Fruit fly (Drosophila melanogaster): ENCODE data around the gene Sap47.
A peak's percentile ranks its signal among the peaks of the same experiment; 100 is the strongest.

Sap47 gene

DNA sequence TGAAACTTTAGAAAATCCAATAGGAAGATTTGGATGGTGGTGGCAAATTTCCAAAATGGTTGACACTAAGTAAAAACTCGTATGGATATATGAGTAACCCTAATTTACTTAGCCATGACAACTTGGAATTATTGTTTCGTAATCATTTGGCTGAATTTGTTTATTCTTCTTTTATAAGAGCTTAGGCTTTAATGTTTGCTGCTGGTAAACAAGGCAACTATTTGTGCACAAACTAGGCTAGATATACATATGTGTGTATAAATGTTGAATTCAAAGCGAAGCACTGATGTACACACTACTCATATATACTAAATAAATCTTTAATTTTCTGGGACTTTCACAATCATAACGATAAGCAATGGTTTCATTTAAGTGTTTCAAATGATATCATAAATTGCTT, 71.0 kb downstream of the Sap47 start (continued):
- TF ChIP-seq CG1529 (GFP tag; optimal IDR thresholded peaks at IDR 0.05), result peak; percentile 37
- peak; percentile 44 for TF ChIP-seq schlank (tag; optimal IDR thresholded peaks at IDR 0.05)
- TF ChIP-seq crc (GFP tag; optimal IDR thresholded peaks at IDR 0.05), result peak; percentile 19
- no peak for TF ChIP-seq CG8290 (GFP tag; optimal IDR thresholded peaks at IDR 0.05)
- TF ChIP-seq CG8290 (tag; optimal IDR thresholded peaks at IDR 0.05), result peak in 1 of 2 experiments; percentile 62
- TF ChIP-seq pita (GFP tag; optimal IDR thresholded peaks at IDR 0.05), result no peak
- TF ChIP-seq CG9727 (GFP tag; optimal IDR thresholded peaks at IDR 0.05), result peak; percentile 37
- TF ChIP-seq sc (optimal IDR thresholded peaks at IDR 0.05), result no peak
- TF ChIP-seq sc (GFP tag; optimal IDR thresholded peaks at IDR 0.05), result peak; percentile 42
- TF ChIP-seq CG33557 (GFP tag; optimal IDR thresholded peaks at IDR 0.05), result peak; percentile 62
- peak; percentile 75 for TF ChIP-seq CG2875 (GFP tag; optimal IDR thresholded peaks at IDR 0.05)
- TF ChIP-seq CG11723 (GFP tag; optimal IDR thresholded peaks at IDR 0.05), result peak; percentile 52
- TF ChIP-seq Xrp1 (GFP tag; IDR thresholded peaks at IDR 0.05), result 0 out of 2 replicates have a peak, but pooled peaks have one; percentile 20
- TF ChIP-seq gsb-n (tag; optimal IDR thresholded peaks at IDR 0.05), result peak; percentile 48
- peak; percentile 26 for TF ChIP-seq nau (GFP tag; optimal IDR thresholded peaks at IDR 0.05)
- no peak for TF ChIP-seq Chrac-16 (GFP tag; optimal IDR thresholded peaks at IDR 0.05)
- TF ChIP-seq CG6765 (GFP tag; optimal IDR thresholded peaks at IDR 0.05), result peak; percentile 36
- TF ChIP-seq CG12769 (tag; optimal IDR thresholded peaks at IDR 0.05), result peak; percentile 28
- TF ChIP-seq lilli (GFP tag; optimal IDR thresholded peaks at IDR 0.05), result peak; percentile 3
- peak; percentile 14 for TF ChIP-seq bcd (GFP tag; optimal IDR thresholded peaks at IDR 0.05)
- TF ChIP-seq CG1024 (GFP tag; IDR thresholded peaks at IDR 0.05), result no peak
- no peak for TF ChIP-seq aop (GFP tag; IDR thresholded peaks at IDR 0.05)
- peak; percentile 78 for TF ChIP-seq CG17568 (GFP tag; optimal IDR thresholded peaks at IDR 0.05)
- peak; percentile 37 for TF ChIP-seq dmrt11E (tag; optimal IDR thresholded peaks at IDR 0.05)
- TF ChIP-seq CG13424 (tag; optimal IDR thresholded peaks at IDR 0.05), result peak; percentile 51
- no peak for TF ChIP-seq Myb (GFP tag; optimal IDR thresholded peaks at IDR 0.05)
- peak; percentile 63 for TF ChIP-seq PHDP (tag; optimal IDR thresholded peaks at IDR 0.05)
- no peak for TF ChIP-seq CG42726 (GFP tag; IDR thresholded peaks at IDR 0.05; ENCODE audit: partially characterized antibody)
- TF ChIP-seq CG17912 (GFP tag; optimal IDR thresholded peaks at IDR 0.05), result peak; percentile 49
- no peak for TF ChIP-seq eyg (GFP tag; optimal IDR thresholded peaks at IDR 0.05)
- peak; percentile 75 for TF ChIP-seq CG15601 (tag; optimal IDR thresholded peaks at IDR 0.05)
- TF ChIP-seq CG8281 (tag; optimal IDR thresholded peaks at IDR 0.05), result peak; percentile 43
- no peak for TF ChIP-seq Fer2 (tag; optimal IDR thresholded peaks at IDR 0.05)
- peak; percentile 29 for TF ChIP-seq caup (GFP tag; optimal IDR thresholded peaks at IDR 0.05; ENCODE audit: severe bottlenecking)
- peak; percentile 28 for TF ChIP-seq CG4854 (GFP tag; optimal IDR thresholded peaks at IDR 0.05)
- TF ChIP-seq CG6254 (GFP tag; optimal IDR thresholded peaks at IDR 0.05), result peak; percentile 41
- peak; percentile 25 for TF ChIP-seq CG7556 (GFP tag; optimal IDR thresholded peaks at IDR 0.05)
- peak; percentile 65 for TF ChIP-seq CG1233 (GFP tag; optimal IDR thresholded peaks at IDR 0.05)
- peak; percentile 52 for TF ChIP-seq CG1603 (tag; optimal IDR thresholded peaks at IDR 0.05)
- TF ChIP-seq sens (GFP tag), result peak; percentile 92
- peak; percentile 61 for TF ChIP-seq unpg (GFP tag; optimal IDR thresholded peaks at IDR 0.05)
- peak in 1 of 2 experiments; percentile 63 for TF ChIP-seq Pdp1 (GFP tag; optimal IDR thresholded peaks at IDR 0.05)
- no peak for TF ChIP-seq Side (GFP tag; optimal IDR thresholded peaks at IDR 0.05)
- TF ChIP-seq CG11456 (GFP tag; IDR thresholded peaks at IDR 0.05), result no peak
- no peak for TF ChIP-seq CG30403 (GFP tag; optimal IDR thresholded peaks at IDR 0.05)
- TF ChIP-seq BtbVII (GFP tag; optimal IDR thresholded peaks at IDR 0.05), result peak; percentile 12
- peak; percentile 10 for TF ChIP-seq Dek (tag; optimal IDR thresholded peaks at IDR 0.05)
- TF ChIP-seq Med (GFP tag), result peak; percentile 93
- no peak for TF ChIP-seq HmgD (GFP tag; optimal IDR thresholded peaks at IDR 0.05)
- peak; percentile 64 for TF ChIP-seq CrebB (tag; optimal IDR thresholded peaks at IDR 0.05)

All from whole organism, embryonic.